Fruit fly (Drosophila melanogaster) whole organism, prepupa: ENCODE results near the gene bark.

Source experiments
- CG10631 ChIP-seq: fragments of 200-800 bp; sonication (Bioruptor generic); optimal IDR thresholded peaks from 2 replicates; lab custom pipeline; 2016; ENCODE audit warnings: missing biosample characterization, missing genetic modification characterization
- CG10669 ChIP-seq: fragments of 200-800 bp; sonication (Bioruptor generic); optimal IDR thresholded peaks from 3 replicates; lab custom pipeline; 2018; ENCODE audit warnings: missing biosample characterization, mild to moderate bottlenecking, missing genetic modification characterization, moderate library complexity
- CG11762 ChIP-seq: fragments of 200-800 bp; sonication (Bioruptor generic); optimal IDR thresholded peaks from 3 replicates; lab custom pipeline; 2016; ENCODE audit warnings: missing biosample characterization, missing genetic modification characterization; ENCODE audit not compliant: insufficient read depth
- CG3032 ChIP-seq: fragments of 200-800 bp; optimal IDR thresholded peaks from 2 replicates; lab custom pipeline; 2019; ENCODE audit warnings: missing biosample characterization, mild to moderate bottlenecking, missing genetic modification characterization, moderate library complexity
- CG3919 ChIP-seq: fragments of 200-800 bp; sonication (Bioruptor generic); optimal IDR thresholded peaks from 3 replicates; lab custom pipeline; 2016; ENCODE audit warnings: missing biosample characterization, missing genetic modification characterization
- CG6163 ChIP-seq: fragments of 200-800 bp; sonication (Bioruptor generic); IDR thresholded peaks from 3 replicates; pipeline ENCODE4 v1.3.6; 2022; ENCODE audit warnings: missing biosample characterization, missing genetic modification characterization
- CG6808 ChIP-seq: fragments of 200-800 bp; sonication (Bioruptor generic); optimal IDR thresholded peaks from 3 replicates; lab custom pipeline; 2017; ENCODE audit warnings: missing biosample characterization, missing genetic modification characterization, mild to moderate bottlenecking, moderate library complexity, missing genetic modification reagents
- CG8632 ChIP-seq: fragments of 200-800 bp; sonication (Bioruptor generic); optimal IDR thresholded peaks from 3 replicates; lab custom pipeline; 2016; ENCODE audit warnings: missing biosample characterization, missing genetic modification characterization
- CG9139 ChIP-seq: fragments of 200-800 bp; sonication (Bioruptor generic); optimal IDR thresholded peaks from 3 replicates; lab custom pipeline; 2017; ENCODE audit warnings: missing biosample characterization, mild to moderate bottlenecking, missing genetic modification characterization
- Eip78C ChIP-seq: fragments of 200-800 bp; sonication (Bioruptor generic); peaks from one replicate; lab custom pipeline; 2016; ENCODE audit warnings: missing biosample characterization, missing genetic modification characterization
- Ets21C ChIP-seq: fragments of 200-800 bp; sonication (Bioruptor generic); optimal IDR thresholded peaks from 3 replicates; lab custom pipeline; 2016; ENCODE audit warnings: missing biosample characterization, missing genetic modification characterization
- Ets96B ChIP-seq: fragments of 200-800 bp; optimal IDR thresholded peaks from 2 replicates; lab custom pipeline; 2019; ENCODE audit warnings: missing biosample characterization, mild to moderate bottlenecking, missing genetic modification characterization, moderate library complexity
- Hr38 ChIP-seq: sonication (Bioruptor generic); optimal IDR thresholded peaks from 2 replicates; lab custom pipeline; 2016; ENCODE audit warnings: missing biosample characterization, missing genetic modification characterization
- Hr39 ChIP-seq: fragments of 200-800 bp; sonication (Bioruptor generic); optimal IDR thresholded peaks from 2 replicates; lab custom pipeline; 2016; ENCODE audit warnings: missing biosample characterization, missing genetic modification characterization
- Met ChIP-seq: fragments of 200-800 bp; sonication (Bioruptor generic); optimal IDR thresholded peaks from 3 replicates; lab custom pipeline; 2016; ENCODE audit warnings: missing biosample characterization, missing genetic modification characterization
- OdsH ChIP-seq: fragments of 200-800 bp; sonication (Bioruptor generic); optimal IDR thresholded peaks from 3 replicates; lab custom pipeline; 2016; ENCODE audit warnings: missing biosample characterization, missing genetic modification characterization
- Sox102F ChIP-seq: fragments of 200-800 bp; sonication (Bioruptor generic); optimal IDR thresholded peaks from 2 replicates; lab custom pipeline; 2016; ENCODE audit warnings: missing biosample characterization, mild to moderate bottlenecking, missing genetic modification characterization
- achi ChIP-seq: fragments of 200-800 bp; sonication (Bioruptor generic); optimal IDR thresholded peaks from 3 replicates; lab custom pipeline; 2016; ENCODE audit warnings: missing biosample characterization, missing genetic modification characterization
- cyc ChIP-seq: fragments of 200-800 bp; sonication (Bioruptor generic); optimal IDR thresholded peaks from 3 replicates; lab custom pipeline; 2016; ENCODE audit warnings: missing biosample characterization, missing genetic modification characterization
- esn ChIP-seq: fragments of 200-800 bp; sonication (Bioruptor generic); optimal IDR thresholded peaks from 2 replicates; lab custom pipeline; 2016; ENCODE audit warnings: missing biosample characterization, mild to moderate bottlenecking, missing genetic modification characterization, moderate library complexity
- fd59A ChIP-seq: fragments of 200-800 bp; sonication (Bioruptor generic); optimal IDR thresholded peaks from 2 replicates; lab custom pipeline; 2017; ENCODE audit warnings: missing biosample characterization, mild to moderate bottlenecking, missing genetic modification characterization, missing genetic modification reagents
- fd85E ChIP-seq: fragments of 200-800 bp; sonication (Bioruptor generic); optimal IDR thresholded peaks from 3 replicates; lab custom pipeline; 2016; ENCODE audit warnings: missing biosample characterization, missing genetic modification characterization
- fkh ChIP-seq: fragments of 200-800 bp; sonication (Bioruptor generic); optimal IDR thresholded peaks from 3 replicates; lab custom pipeline; 2017; ENCODE audit warnings: missing biosample characterization, mild to moderate bottlenecking, missing genetic modification characterization, moderate library complexity
- lz ChIP-seq: fragments of 200-800 bp; sonication (Bioruptor generic); optimal IDR thresholded peaks from 3 replicates; lab custom pipeline; 2016; ENCODE audit warnings: missing biosample characterization, missing genetic modification characterization
- net ChIP-seq: fragments of 200-800 bp; sonication (Bioruptor generic); optimal IDR thresholded peaks from 3 replicates; lab custom pipeline; 2016; ENCODE audit warnings: missing biosample characterization, missing genetic modification characterization
- salr ChIP-seq, 2 experiments: fragments of 200-800 bp; sonication (Bioruptor generic); optimal IDR thresholded peaks; 3 replicates each; lab custom pipeline; 2016 to 2018; ENCODE audit warnings: missing biosample characterization in 2 of 2, missing genetic modification characterization in 2 of 2, mild to moderate bottlenecking in 1 of 2
- svp ChIP-seq: fragments of 200-800 bp; sonication (Bioruptor generic); peaks from one replicate; lab custom pipeline; 2016; ENCODE audit warnings: missing biosample characterization, missing genetic modification characterization
- topi ChIP-seq: fragments of 200-800 bp; sonication (Bioruptor generic); optimal IDR thresholded peaks from 3 replicates; lab custom pipeline; 2016; ENCODE audit warnings: missing biosample characterization, missing genetic modification characterization

The bark gene

dm6 chr2L:3847908-3848307, 60.9 kb downstream of the bark start (continued):
- TF ChIP-seq Sox102F (GFP tag; lab: Kevin White, UChicago): peak; percentile 7
- TF ChIP-seq Hr38 (GFP tag; lab: Kevin White, UChicago): no peak
- peak; percentile 6 for TF ChIP-seq esn
- peak; percentile 70 for TF ChIP-seq svp (GFP tag; lab: Kevin White, UChicago)

- TF ChIP-seq CG6808 (GFP tag; lab: Kevin White, UChicago) (no peak), Eip78C (GFP tag; lab: Kevin White, UChicago) (peak; percentile 44), fd59A (GFP tag; lab: Kevin White, UChicago) (peak; percentile 3), CG3032 (tag; lab: Kevin White, UChicago) (peak; percentile 17), Hr38 (GFP tag; lab: Kevin White, UChicago) (no peak), svp (GFP tag; lab: Kevin White, UChicago) (peak; percentile 37), net (GFP tag; lab: Kevin White, UChicago) (no peak), fd85E (no peak), Ets96B (peak; percentile 13)
Measured at dm6 chr2L:3851308-3851707, 64.3 kb downstream of the bark start.

- TF ChIP-seq CG3032 (tag; lab: Kevin White, UChicago): peak; percentile 24
- peak; percentile 38 for TF ChIP-seq esn
- TF ChIP-seq CG6163 (GFP tag; lab: Robert Waterston, UW): 0 out of 3 replicates have a peak, but pooled peaks have one; percentile 13
- peak; percentile 64 for TF ChIP-seq svp (GFP tag; lab: Kevin White, UChicago)
- peak; percentile 25 for TF ChIP-seq Eip78C (GFP tag; lab: Kevin White, UChicago)
- peak; percentile 21 for TF ChIP-seq topi
- TF ChIP-seq CG10631 (GFP tag; lab: Kevin White, UChicago): peak; percentile 25
- no peak for TF ChIP-seq fd85E
- no peak for TF ChIP-seq OdsH (GFP tag; lab: Kevin White, UChicago)
- TF ChIP-seq fd59A (GFP tag; lab: Kevin White, UChicago): peak; percentile 6
- no peak for TF ChIP-seq Hr38 (GFP tag; lab: Kevin White, UChicago)
- TF ChIP-seq Ets96B: peak; percentile 13
- no peak for TF ChIP-seq CG8632 (GFP tag; lab: Kevin White, UChicago)
- peak; percentile 3 for TF ChIP-seq Hr39 (GFP tag; lab: Kevin White, UChicago)
- peak; percentile 39 for TF ChIP-seq CG3919 (GFP tag; lab: Kevin White, UChicago)
- peak; percentile 33 for TF ChIP-seq cyc (GFP tag; lab: Kevin White, UChicago)
- TF ChIP-seq achi (GFP tag; lab: Kevin White, UChicago): no peak
- TF ChIP-seq Sox102F (GFP tag; lab: Kevin White, UChicago): peak; percentile 20
- peak; percentile 19 for TF ChIP-seq lz (GFP tag; lab: Kevin White, UChicago)
- TF ChIP-seq CG11762 (GFP tag; lab: Kevin White, UChicago): no peak
- no peak for TF ChIP-seq fkh (GFP tag; lab: Kevin White, UChicago)
- TF ChIP-seq CG9139 (GFP tag; lab: Kevin White, UChicago): no peak
- TF ChIP-seq CG10669 (GFP tag; lab: Kevin White, UChicago): peak; percentile 5
- TF ChIP-seq salr (GFP tag; optimal IDR thresholded peaks at IDR 0.05; lab: Kevin White, UChicago): peak in 1 of 2 experiments; percentile 8
- peak; percentile 32 for TF ChIP-seq Met (GFP tag; lab: Kevin White, UChicago)
- TF ChIP-seq Ets21C: no peak
Measured at dm6 chr2L:3852120-3852519, 65.2 kb downstream of the bark start.
